Worm (Caenorhabditis elegans) whole organism, young adult: ENCODE measurements around the gene B0001.8.

Experiments
- B0019.2 ChIP-seq: fragments of 200-800 bp; sonication (Bioruptor generic); conservative IDR thresholded peaks from 2 replicates; pipeline ENCODE4 v1.3.6; 2022; ENCODE audit warnings: missing genetic modification reagents, missing genetic modification characterization, missing compliant biosample characterization
- F10E7.11 ChIP-seq: sonication (generic microtip); optimal IDR thresholded peaks from 2 replicates; lab custom pipeline; 2017; ENCODE audit warnings: mild to moderate bottlenecking, missing genetic modification characterization, moderate library complexity, missing compliant biosample characterization
- F52B5.7 ChIP-seq: sonication (generic microtip); optimal IDR thresholded peaks from 2 replicates; lab custom pipeline; 2016; ENCODE audit warnings: mild to moderate bottlenecking, missing genetic modification characterization, missing compliant biosample characterization
- F57A8.1 ChIP-seq: fragments of 200-800 bp; sonication (Bioruptor generic); optimal IDR thresholded peaks from 2 replicates; lab custom pipeline; 2018; ENCODE audit warnings: mild to moderate bottlenecking, missing genetic modification characterization, moderate library complexity, missing compliant biosample characterization
- Y53G8AR.9 ChIP-seq: fragments of 200-800 bp; sonication (Bioruptor generic); conservative IDR thresholded peaks from 2 replicates; pipeline ENCODE4 v1.3.6; 2022; ENCODE audit warnings: missing genetic modification reagents, missing genetic modification characterization, missing compliant biosample characterization
- Y67H2A.10 ChIP-seq: fragments of 200-800 bp; sonication (Bioruptor generic); conservative IDR thresholded peaks from 2 replicates; pipeline ENCODE4 v1.3.6; 2022; ENCODE audit warnings: missing genetic modification reagents, missing genetic modification characterization, missing compliant biosample characterization
- atf-7 ChIP-seq: sonication (generic microtip); optimal IDR thresholded peaks from 2 replicates; lab custom pipeline; 2017; ENCODE audit warnings: mild to moderate bottlenecking, missing genetic modification characterization, missing compliant biosample characterization
- attf-3 ChIP-seq: fragments of 200-800 bp; sonication (Bioruptor generic); conservative IDR thresholded peaks from 2 replicates; pipeline ENCODE4 v1.3.6; 2022; ENCODE audit warnings: missing genetic modification reagents, missing genetic modification characterization, missing compliant biosample characterization
- bed-1 ChIP-seq: fragments of 200-800 bp; sonication (Bioruptor generic); IDR thresholded peaks from 2 replicates; pipeline ENCODE4 v1.3.6; 2022; ENCODE audit warnings: missing genetic modification reagents, missing genetic modification characterization, missing compliant biosample characterization
- ceh-27 ChIP-seq: fragments of 200-800 bp; sonication (Bioruptor generic); optimal IDR thresholded peaks from 2 replicates; lab custom pipeline; 2018; ENCODE audit warnings: mild to moderate bottlenecking, missing genetic modification characterization, moderate library complexity, missing compliant biosample characterization
- ceh-58 ChIP-seq: fragments of 200-800 bp; sonication (Bioruptor generic); IDR thresholded peaks from 2 replicates; pipeline ENCODE4 v1.3.6; 2022; ENCODE audit warnings: missing genetic modification characterization, missing compliant biosample characterization
- ceh-91 ChIP-seq: fragments of 200-800 bp; sonication (Bioruptor generic); IDR thresholded peaks from 2 replicates; pipeline ENCODE4 v1.3.6; 2022; ENCODE audit warnings: missing genetic modification reagents, missing genetic modification characterization, missing compliant biosample characterization
- die-1 ChIP-seq: sonication (generic microtip); optimal IDR thresholded peaks from 2 replicates; lab custom pipeline; 2016; ENCODE audit warnings: missing genotype, mild to moderate bottlenecking, missing genetic modification characterization, missing compliant biosample characterization
- egl-44 ChIP-seq: fragments of 200-800 bp; sonication (Bioruptor generic); IDR thresholded peaks from 2 replicates; pipeline ENCODE4 v1.3.6; 2022; ENCODE audit warnings: missing genetic modification reagents, missing genetic modification characterization, missing compliant biosample characterization
- ets-4 ChIP-seq: fragments of 200-800 bp; sonication (Bioruptor generic); optimal IDR thresholded peaks from 2 replicates; lab custom pipeline; 2018; ENCODE audit warnings: mild to moderate bottlenecking, missing genetic modification characterization, missing compliant biosample characterization
- hmg-1.2 ChIP-seq: fragments of 200-800 bp; sonication (Bioruptor generic); IDR thresholded peaks from 2 replicates; pipeline ENCODE4 v1.3.6; 2022; ENCODE audit warnings: missing genetic modification reagents, missing genetic modification characterization, missing compliant biosample characterization
- hsf-1 ChIP-seq: fragments of 200-800 bp; sonication (Bioruptor generic); IDR thresholded peaks from 2 replicates; pipeline ENCODE4 v1.3.6; 2022; ENCODE audit warnings: missing genetic modification reagents, missing genetic modification characterization, missing compliant biosample characterization
- lin-40 ChIP-seq: sonication (generic microtip); optimal IDR thresholded peaks from 2 replicates; lab custom pipeline; 2016; ENCODE audit warnings: missing genetic modification characterization, mild to moderate bottlenecking, missing compliant biosample characterization, missing genotype, missing genetic modification reagents
- lsl-1 ChIP-seq: fragments of 200-800 bp; sonication (Bioruptor generic); optimal IDR thresholded peaks from 2 replicates; lab custom pipeline; 2018; ENCODE audit warnings: mild to moderate bottlenecking, missing genetic modification characterization, moderate library complexity, missing compliant biosample characterization
- mel-28 ChIP-seq: sonication (generic microtip); optimal IDR thresholded peaks from 2 replicates; lab custom pipeline; 2016; ENCODE audit warnings: borderline replicate concordance, mild to moderate bottlenecking, missing genetic modification characterization, missing compliant biosample characterization
- nhr-80 ChIP-seq: sonication (generic microtip); optimal IDR thresholded peaks from 2 replicates; lab custom pipeline; 2016; ENCODE audit warnings: missing genetic modification characterization, missing compliant biosample characterization
- nhr-90 ChIP-seq: sonication (generic microtip); optimal IDR thresholded peaks from 2 replicates; lab custom pipeline; 2016; ENCODE audit warnings: missing genotype, mild to moderate bottlenecking, missing genetic modification characterization, missing compliant biosample characterization
- pha-4 ChIP-seq: fragments of 150-350 bp; sonication (generic microtip); optimal IDR thresholded peaks from 2 replicates; lab custom pipeline; 2014; ENCODE audit warnings: missing biosample characterization, missing genetic modification reagents, missing genetic modification characterization
- rcor-1 ChIP-seq: fragments of 200-800 bp; sonication (Bioruptor generic); IDR thresholded peaks from 2 replicates; pipeline ENCODE4 v1.3.6; 2022; ENCODE audit warnings: missing genetic modification reagents, missing genetic modification characterization, missing compliant biosample characterization
- rec-8 ChIP-seq, 2 experiments: sonication (generic microtip); optimal IDR thresholded peaks; 2 replicates each; lab custom pipeline; 2016; ENCODE audit warnings: mild to moderate bottlenecking in 2 of 2, missing genetic modification characterization in 2 of 2, missing genetic modification reagents in 2 of 2, missing genotype in 2 of 2, missing biosample characterization in 1 of 2, missing compliant biosample characterization in 1 of 2, moderate library complexity in 1 of 2
- snpc-3.4 ChIP-seq: sonication (generic microtip); optimal IDR thresholded peaks from 2 replicates; lab custom pipeline; 2017; ENCODE audit warnings: missing genetic modification characterization, mild to moderate bottlenecking, missing compliant biosample characterization, antibody characterized with exemption, moderate library complexity, missing genotype, missing genetic modification reagents
- tbx-9 ChIP-seq: sonication (generic microtip); optimal IDR thresholded peaks from 2 replicates; lab custom pipeline; 2016; ENCODE audit warnings: borderline replicate concordance, missing genetic modification characterization, inconsistent platforms, missing compliant biosample characterization
- ztf-18 ChIP-seq: sonication (generic microtip); optimal IDR thresholded peaks from 2 replicates; lab custom pipeline; 2016; ENCODE audit warnings: missing genotype, mild to moderate bottlenecking, missing genetic modification characterization, missing compliant biosample characterization
- ztf-22 ChIP-seq: fragments of 200-800 bp; sonication (Bioruptor generic); optimal IDR thresholded peaks from 2 replicates; lab custom pipeline; 2018; ENCODE audit warnings: mild to moderate bottlenecking, missing genetic modification characterization, moderate library complexity, missing compliant biosample characterization
- ztf-25 ChIP-seq: fragments of 200-800 bp; sonication (Bioruptor generic); IDR thresholded peaks from 2 replicates; pipeline ENCODE4 v1.3.6; 2022; ENCODE audit warnings: missing genetic modification reagents, missing genetic modification characterization, missing compliant biosample characterization
- ztf-3 ChIP-seq: fragments of 200-800 bp; sonication (Bioruptor generic); optimal IDR thresholded peaks from 2 replicates; lab custom pipeline; 2018; ENCODE audit warnings: mild to moderate bottlenecking, missing genetic modification characterization, missing compliant biosample characterization

The B0001.8 gene

ce11 chrIV:12105558-12105957, 35.3 kb downstream of the B0001.8 start, which contains the start of gene M18.3 (continued):
- TF ChIP-seq atf-7 (tag; lab: Kevin White, UChicago) (no peak), ets-4 (GFP tag; lab: Kevin White, UChicago) (no peak), ztf-25 (GFP tag; lab: Robert Waterston, UW) (no peak), Y53G8AR.9 (no peak), hmg-1.2 (GFP tag; lab: Robert Waterston, UW) (no peak)
- TF ChIP-seq, all 124 proteins: peak for 0

ce11 chrIV:12096479-12096878, 44.4 kb downstream of the B0001.8 start, which contains the start of gene mon-2:
TSS of gene mon-2 (plus strand) at chrIV:12096779.
- TF ChIP-seq nhr-80 (no peak), hsf-1 (GFP tag; lab: Robert Waterston, UW) (no peak), die-1 (tag; lab: Kevin White, UChicago) (no peak), ceh-91 (GFP tag; lab: Robert Waterston, UW) (no peak)

ce11 chrIV:12093819-12094218, 47.0 kb downstream of the B0001.8 start, which contains the start of gene F11A10.5:
TSS of gene F11A10.5 (plus strand) at chrIV:12094119.
- TF ChIP-seq F10E7.11 (tag; lab: Kevin White, UChicago): no peak
- no peak for TF ChIP-seq rcor-1 (GFP tag; lab: Robert Waterston, UW)
- no peak for TF ChIP-seq ztf-3 (GFP tag; lab: Kevin White, UChicago)
- TF ChIP-seq attf-3 (GFP tag; lab: Robert Waterston, UW): no peak
- TF ChIP-seq ceh-58 (GFP tag; lab: Robert Waterston, UW): no peak
- no peak for TF ChIP-seq F57A8.1 (GFP tag; lab: Kevin White, UChicago)
- TF ChIP-seq, all 124 proteins: peak for 0

- TF ChIP-seq B0019.2 (GFP tag; lab: Robert Waterston, UW) (no peak), lsl-1 (peak; percentile 70)
Measured at ce11 chrIV:12093384-12093783, 47.5 kb downstream of the B0001.8 start, which contains the start of gene cpsf-4. TSS of gene cpsf-4 (minus strand) at chrIV:12093445.

- TF ChIP-seq rec-8 (tag; optimal IDR thresholded peaks at IDR 0.05; lab: Kevin White, UChicago): no peak
- TF ChIP-seq F52B5.7: no peak
- TF ChIP-seq attf-3 (GFP tag; lab: Robert Waterston, UW): no peak
- TF ChIP-seq lin-40 (tag; lab: Kevin White, UChicago): no peak
- no peak for TF ChIP-seq mel-28 (tag; lab: Kevin White, UChicago)
Measured at ce11 chrIV:12092113-12092512, 48.7 kb downstream of the B0001.8 start, which contains the start of gene mig-32. TSS of gene mig-32 (minus strand) at chrIV:12092213.

ce11 chrIV:12089551-12089950, 51.3 kb downstream of the B0001.8 start, which contains the start of gene F11A10.6:
TSS of gene F11A10.6 (minus strand) at chrIV:12089651.
- TF ChIP-seq rec-8 (tag; optimal IDR thresholded peaks at IDR 0.05; lab: Kevin White, UChicago) (no peak), ceh-27 (no peak), B0019.2 (GFP tag; lab: Robert Waterston, UW) (no peak), egl-44 (GFP tag; lab: Robert Waterston, UW) (no peak), nhr-90 (tag; lab: Kevin White, UChicago) (no peak), ztf-22 (GFP tag; lab: Kevin White, UChicago) (no peak), pha-4 (no peak), ztf-18 (tag; lab: Kevin White, UChicago) (no peak), Y67H2A.10 (GFP tag; lab: Robert Waterston, UW) (no peak), nhr-80 (no peak), snpc-3.4 (tag; lab: Kevin White, UChicago) (no peak), bed-1 (no peak), tbx-9 (tag; lab: Kevin White, UChicago) (no peak)
